Worm (Caenorhabditis elegans) whole organism, L3 larva: ENCODE measurements around the gene gfat-1.

ENCODE experiments used
- lin-15B ChIP-seq: fragments of 150-350 bp; optimal IDR thresholded peaks from 2 replicates; lab custom pipeline; 2014; ENCODE audit warnings: missing biosample characterization, missing genetic modification characterization
- snpc-4 ChIP-seq: fragments of 150-350 bp; optimal IDR thresholded peaks from 2 replicates; lab custom pipeline; 2014; ENCODE audit warnings: missing biosample characterization, missing genetic modification characterization

- no peak for TF ChIP-seq lin-15B
- no peak for TF ChIP-seq snpc-4 (tag; lab: Kevin White, UChicago)
Measured at ce11 chrII:11614103-11614857, 19.1 kb upstream of the gfat-1 start.
